Fruit fly (Drosophila melanogaster) whole organism, embryonic: ENCODE data around the gene solo.

Experiments used
- CG18476 ChIP-seq: fragments of 200-800 bp; sonication (Bioruptor generic); optimal IDR thresholded peaks from 2 replicates; lab custom pipeline; 2016; ENCODE audit warnings: missing biosample characterization, mild to moderate bottlenecking, missing genetic modification characterization
- Ets65A ChIP-seq: fragments of 200-800 bp; sonication (Bioruptor generic); peaks from one replicate; lab custom pipeline; 2016; ENCODE audit warnings: missing biosample characterization, missing genetic modification characterization

dm6 chr2L:15065663-15066062 lies 4.2 kb downstream of the solo start:
- TF ChIP-seq Ets65A (GFP tag; lab: Kevin White, UChicago) = no peak
- TF ChIP-seq CG18476 (GFP tag; lab: Kevin White, UChicago) = no peak
